Worm (Caenorhabditis elegans): Measurements from ENCODE around the gene tax-4.

DNA sequence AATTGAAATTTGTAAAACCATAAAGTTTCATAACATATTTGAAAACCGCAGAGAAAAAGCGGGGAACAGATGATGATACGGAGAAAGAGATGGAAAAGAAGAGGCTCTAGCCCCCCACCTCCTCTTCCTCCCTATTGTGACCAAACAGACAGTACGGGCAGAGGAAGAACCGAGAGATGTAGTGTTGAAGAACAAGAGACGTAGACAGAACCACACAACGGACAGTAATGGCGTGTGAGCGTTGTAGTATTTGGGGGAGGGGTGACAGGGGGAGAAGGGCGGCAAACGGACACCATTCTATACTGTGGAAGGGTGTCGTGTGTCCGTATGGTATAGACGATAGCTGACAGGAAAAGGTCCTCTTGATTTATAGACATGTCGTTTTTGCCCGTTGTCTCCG lies 5.3 kb upstream of the tax-4 start:
- TF ChIP-seq unc-62 (GFP tag; optimal IDR thresholded peaks at IDR 0.05) (no peak), unc-86 (tag; optimal IDR thresholded peaks at IDR 0.05) (no peak), ceh-82 (tag; optimal IDR thresholded peaks at IDR 0.05) (no peak), pag-3 (tag; optimal IDR thresholded peaks at IDR 0.05; ENCODE audit: borderline replicate concordance, insufficient read depth) (no peak), ama-1 (optimal IDR thresholded peaks at IDR 0.05) (no peak), hpl-2 (GFP tag; optimal IDR thresholded peaks at IDR 0.05) (no peak), efl-1 (optimal IDR thresholded peaks at IDR 0.05) (no peak), efl-1 (GFP tag; optimal IDR thresholded peaks at IDR 0.05 in 1 of 2) (no peak), fkh-10 (GFP tag; optimal IDR thresholded peaks at IDR 0.05) (no peak), dsc-1 (tag; optimal IDR thresholded peaks at IDR 0.05) (no peak), C16A3.4 (tag; optimal IDR thresholded peaks at IDR 0.05) (no peak), zag-1 (tag; optimal IDR thresholded peaks at IDR 0.05) (no peak)

Data from whole organism, L1 larva.